Worm (Caenorhabditis elegans) whole organism, L1 larva: ENCODE measurements around the gene cutl-2.
A peak's percentile ranks its signal among the peaks of the same experiment; 100 is the strongest.

Experiments used
- dsc-1 ChIP-seq: sonication (generic microtip); optimal IDR thresholded peaks from 2 replicates; lab custom pipeline; 2016; ENCODE audit warnings: mild to moderate bottlenecking, missing genetic modification characterization, missing compliant biosample characterization
- hpl-2 ChIP-seq: fragments of 150-350 bp; optimal IDR thresholded peaks from 2 replicates; lab custom pipeline; 2014; ENCODE audit warnings: missing biosample characterization, missing genetic modification reagents, missing genetic modification characterization
- xbp-1 ChIP-seq: sonication (generic microtip); optimal IDR thresholded peaks from 2 replicates; lab custom pipeline; 2016; ENCODE audit warnings: missing genetic modification characterization, missing compliant biosample characterization

ce11 chrII:9677470-9677869 lies 47.0 kb downstream of the cutl-2 start:
- TF ChIP-seq dsc-1 (tag; lab: Kevin White, UChicago) (peak; percentile 14), xbp-1 (tag; lab: Kevin White, UChicago) (no peak), hpl-2 (no peak)
